Fruit fly (Drosophila melanogaster) whole organism, embryonic: ENCODE data around the gene Bet3.

Experiments used
- Ada2b ChIP-seq: fragments of 200-800 bp; sonication (Bioruptor generic); IDR thresholded peaks from 2 replicates; pipeline ENCODE4 v1.3.6; 2022; ENCODE audit warnings: missing biosample characterization, missing genetic modification characterization
- Adf1 ChIP-seq: fragments of 200-800 bp; sonication (Bioruptor generic); IDR thresholded peaks from 2 replicates; pipeline ENCODE4 v1.3.6; 2022; ENCODE audit warnings: missing biosample characterization, missing genetic modification characterization
- B-H1 ChIP-seq: fragments of 200-800 bp; sonication (Bioruptor generic); IDR thresholded peaks from 3 replicates; pipeline ENCODE4 v1.3.6; 2022; ENCODE audit warnings: missing biosample characterization, missing genetic modification characterization
- Bdp1 ChIP-seq: fragments of 200-800 bp; sonication (Bioruptor generic); optimal IDR thresholded peaks from 3 replicates; lab custom pipeline; 2016; ENCODE audit warnings: missing biosample characterization, missing genetic modification characterization
- CG10267 ChIP-seq: fragments of 200-800 bp; sonication (Bioruptor generic); optimal IDR thresholded peaks from 2 replicates; lab custom pipeline; 2018; ENCODE audit warnings: missing biosample characterization, mild to moderate bottlenecking, missing genetic modification characterization, moderate library complexity
- CG10565 ChIP-seq: fragments of 200-800 bp; sonication (Bioruptor generic); optimal IDR thresholded peaks from 3 replicates; lab custom pipeline; 2016; ENCODE audit warnings: missing biosample characterization, mild to moderate bottlenecking, missing genetic modification characterization
- CG12236 ChIP-seq: fragments of 200-800 bp; sonication (Bioruptor generic); optimal IDR thresholded peaks from 2 replicates; lab custom pipeline; 2016; ENCODE audit warnings: missing biosample characterization, missing genetic modification characterization
- CG1233 ChIP-seq: fragments of 200-800 bp; sonication (Bioruptor generic); optimal IDR thresholded peaks from 4 replicates; lab custom pipeline; 2018; ENCODE audit warnings: missing biosample characterization, mild to moderate bottlenecking, missing genetic modification characterization
- CG1529 ChIP-seq: fragments of 200-800 bp; sonication (Bioruptor generic); optimal IDR thresholded peaks from 3 replicates; lab custom pipeline; 2018; ENCODE audit warnings: missing biosample characterization, missing genetic modification characterization
- CG16815 ChIP-seq: fragments of 200-800 bp; sonication (Bioruptor generic); optimal IDR thresholded peaks from 3 replicates; lab custom pipeline; 2017; ENCODE audit warnings: missing biosample characterization, mild to moderate bottlenecking, missing genetic modification characterization
- CG17186 ChIP-seq: fragments of 200-800 bp; sonication (Bioruptor generic); optimal IDR thresholded peaks from 3 replicates; lab custom pipeline; 2017; ENCODE audit warnings: missing biosample characterization, missing genetic modification reagents, missing genetic modification characterization
- CG30403 ChIP-seq: fragments of 200-800 bp; sonication (Bioruptor generic); optimal IDR thresholded peaks from 3 replicates; lab custom pipeline; 2016; ENCODE audit warnings: missing biosample characterization, missing genetic modification characterization
- CG30431 ChIP-seq: fragments of 200-800 bp; sonication (Bioruptor generic); optimal IDR thresholded peaks from 2 replicates; lab custom pipeline; 2017; ENCODE audit warnings: missing biosample characterization, missing genetic modification characterization
- CG3726 ChIP-seq: fragments of 200-800 bp; sonication (Bioruptor generic); IDR thresholded peaks from 3 replicates; pipeline ENCODE4, ENCODE4 v1.3.6; 2022; ENCODE audit warnings: missing biosample characterization, missing genetic modification characterization
- CG3995 ChIP-seq: fragments of 200-800 bp; sonication (Bioruptor generic); optimal IDR thresholded peaks from 3 replicates; lab custom pipeline; 2016; ENCODE audit warnings: missing biosample characterization, missing genetic modification characterization
- CG5245 ChIP-seq: fragments of 200-800 bp; sonication (Bioruptor generic); optimal IDR thresholded peaks from 3 replicates; lab custom pipeline; 2016; ENCODE audit warnings: missing biosample characterization, missing genetic modification characterization
- CG5953 ChIP-seq: fragments of 200-800 bp; sonication (Bioruptor generic); IDR thresholded peaks from 2 replicates; pipeline ENCODE4 v1.3.6; 2022; ENCODE audit warnings: missing biosample characterization, missing genetic modification characterization
- CG7745 ChIP-seq: fragments of 200-800 bp; sonication (Bioruptor generic); optimal IDR thresholded peaks from 2 replicates; lab custom pipeline; 2018; ENCODE audit warnings: missing biosample characterization, mild to moderate bottlenecking, missing genetic modification characterization, moderate library complexity
- CG7928 ChIP-seq: fragments of 200-800 bp; sonication (Bioruptor generic); optimal IDR thresholded peaks from 2 replicates; lab custom pipeline; 2017; ENCODE audit warnings: missing biosample characterization, mild to moderate bottlenecking, missing genetic modification characterization
- CG8281 ChIP-seq: fragments of 200-800 bp; sonication (Bioruptor generic); optimal IDR thresholded peaks from 2 replicates; lab custom pipeline; 2018; ENCODE audit warnings: missing biosample characterization, mild to moderate bottlenecking, missing genetic modification characterization, moderate library complexity
- CG9817 ChIP-seq: fragments of 200-800 bp; sonication (Bioruptor generic); optimal IDR thresholded peaks from 2 replicates; lab custom pipeline; 2018; ENCODE audit warnings: missing biosample characterization, mild to moderate bottlenecking, missing genetic modification characterization, moderate library complexity
- CTCF ChIP-seq: fragments of 200-800 bp; sonication (Bioruptor generic); optimal IDR thresholded peaks from 2 replicates; lab custom pipeline; 2017; ENCODE audit warnings: missing biosample characterization, mild to moderate bottlenecking, missing genetic modification characterization, moderate library complexity
- Doc2 ChIP-seq: fragments of 200-800 bp; sonication (Bioruptor generic); IDR thresholded peaks from 2 replicates; pipeline ENCODE4 v1.3.6; 2022; ENCODE audit warnings: missing biosample characterization, missing genetic modification characterization
- Eip74EF ChIP-seq, 2 experiments: fragments of 200-800 bp in 1 of 2; fragments of >200 bp in 1 of 2; sonication (Bioruptor generic) in 1 of 2; optimal IDR thresholded peaks; 2 replicates each; lab custom pipeline; 2017 to 2019; ENCODE audit warnings: missing biosample characterization in 2 of 2, missing genetic modification characterization in 2 of 2, mild to moderate bottlenecking in 1 of 2, moderate library complexity in 1 of 2
- Elba2 ChIP-seq: fragments of 200-800 bp; sonication (Bioruptor generic); optimal IDR thresholded peaks from 3 replicates; lab custom pipeline; 2016; ENCODE audit warnings: missing biosample characterization, missing genetic modification characterization
- Hmr ChIP-seq: fragments of 200-800 bp; sonication (Bioruptor generic); optimal IDR thresholded peaks from 3 replicates; lab custom pipeline; 2017; ENCODE audit warnings: mild to moderate bottlenecking, missing biosample characterization, missing genetic modification reagents, missing genetic modification characterization
- Meics ChIP-seq: fragments of 200-800 bp; sonication (Bioruptor generic); optimal IDR thresholded peaks from 2 replicates; lab custom pipeline; 2017; ENCODE audit warnings: missing biosample characterization, mild to moderate bottlenecking, missing genetic modification characterization
- NC2α ChIP-seq: fragments of 200-800 bp; sonication (Bioruptor generic); optimal IDR thresholded peaks from 2 replicates; lab custom pipeline; 2016; ENCODE audit warnings: missing biosample characterization, missing genetic modification characterization
- NC2β ChIP-seq: fragments of 200-800 bp; sonication (Bioruptor generic); optimal IDR thresholded peaks from 2 replicates; lab custom pipeline; 2016; ENCODE audit warnings: missing biosample characterization, missing genetic modification characterization
- Nf-YC ChIP-seq: fragments of 200-800 bp; optimal IDR thresholded peaks from 3 replicates; lab custom pipeline; 2019; ENCODE audit warnings: missing biosample characterization, mild to moderate bottlenecking, missing genetic modification characterization, moderate library complexity
- Sox100B ChIP-seq: fragments of 200-800 bp; sonication (Bioruptor generic); optimal IDR thresholded peaks from 3 replicates; lab custom pipeline; 2018; ENCODE audit warnings: missing biosample characterization, mild to moderate bottlenecking, missing genetic modification characterization
- Stat92E ChIP-seq, 3 experiments: fragments of >200 bp in 2 of 3; fragments of 200-800 bp in 1 of 3; sonication (Bioruptor generic) in 1 of 3; optimal IDR thresholded peaks; 2 replicates each; lab custom pipeline; 2017 to 2019; ENCODE audit warnings: missing biosample characterization in 3 of 3, missing genetic modification characterization in 3 of 3, mild to moderate bottlenecking in 1 of 3, moderate library complexity in 1 of 3
- ap ChIP-seq: fragments of 200-800 bp; sonication (Bioruptor generic); IDR thresholded peaks from 2 replicates; pipeline ENCODE4 v1.3.6; 2022; ENCODE audit warnings: missing biosample characterization, missing genetic modification characterization
- corto ChIP-seq: fragments of 200-800 bp; sonication (Bioruptor generic); optimal IDR thresholded peaks from 2 replicates; lab custom pipeline; 2016; ENCODE audit warnings: missing biosample characterization, mild to moderate bottlenecking, missing genetic modification characterization, moderate library complexity
- dmrt11E ChIP-seq: fragments of 200-800 bp; sonication (Bioruptor generic); optimal IDR thresholded peaks from 3 replicates; lab custom pipeline; 2018; ENCODE audit warnings: missing biosample characterization, mild to moderate bottlenecking, missing genetic modification characterization, moderate library complexity
- dmrt99B ChIP-seq: fragments of 200-800 bp; sonication (Bioruptor generic); optimal IDR thresholded peaks from 2 replicates; lab custom pipeline; 2018; ENCODE audit warnings: missing biosample characterization, mild to moderate bottlenecking, missing genetic modification characterization, moderate library complexity
- emc ChIP-seq: fragments of 200-800 bp; sonication (Bioruptor generic); optimal IDR thresholded peaks from 2 replicates; lab custom pipeline; 2016; ENCODE audit warnings: missing biosample characterization, missing genetic modification characterization
- esg ChIP-seq: fragments of 200-800 bp; sonication (Bioruptor generic); conservative IDR thresholded peaks from 2 replicates; pipeline ENCODE4 v1.3.6; 2022; ENCODE audit warnings: missing biosample characterization, missing genetic modification characterization
- gce ChIP-seq: fragments of 200-800 bp; sonication (Bioruptor generic); IDR thresholded peaks from 3 replicates; pipeline ENCODE4 v1.3.6; 2022; ENCODE audit warnings: missing biosample characterization, missing genetic modification characterization
- gfzf ChIP-seq: fragments of 200-800 bp; sonication (Bioruptor generic); optimal IDR thresholded peaks from 2 replicates; lab custom pipeline; 2016; ENCODE audit warnings: missing biosample characterization, mild to moderate bottlenecking, missing genetic modification characterization, moderate library complexity
- lola ChIP-seq, 3 experiments: fragments of >200 bp in 2 of 3; fragments of 200-800 bp in 1 of 3; sonication (Bioruptor generic) in 1 of 3; optimal IDR thresholded peaks; 2 replicates each; lab custom pipeline; 2017 to 2019; ENCODE audit warnings: missing biosample characterization in 3 of 3, missing genetic modification characterization in 3 of 3, mild to moderate bottlenecking in 1 of 3, moderate library complexity in 1 of 3
- pfk ChIP-seq: fragments of 200-800 bp; sonication (Bioruptor generic); optimal IDR thresholded peaks from 2 replicates; lab custom pipeline; 2018; ENCODE audit warnings: missing biosample characterization, mild to moderate bottlenecking, missing genetic modification characterization, moderate library complexity
- pzg ChIP-seq: fragments of 200-800 bp; sonication (Bioruptor generic); optimal IDR thresholded peaks from 3 replicates; lab custom pipeline; 2018; ENCODE audit warnings: missing biosample characterization, mild to moderate bottlenecking, missing genetic modification characterization, moderate library complexity
- sens-2 ChIP-seq: fragments of 200-800 bp; sonication (Bioruptor generic); IDR thresholded peaks from 2 replicates; pipeline ENCODE4 v1.3.6; 2022; ENCODE audit warnings: missing biosample characterization, missing genetic modification characterization
- trem ChIP-seq: fragments of 200-800 bp; optimal IDR thresholded peaks from 3 replicates; lab custom pipeline; 2019; ENCODE audit warnings: missing biosample characterization, mild to moderate bottlenecking, missing genetic modification characterization, moderate library complexity
- trh ChIP-seq: fragments of 200-800 bp; sonication (Bioruptor generic); optimal IDR thresholded peaks from 2 replicates; lab custom pipeline; 2016; ENCODE audit warnings: missing biosample characterization, missing genetic modification characterization
- tup ChIP-seq: fragments of 200-800 bp; sonication (Bioruptor generic); optimal IDR thresholded peaks from 2 replicates; lab custom pipeline; 2016; ENCODE audit warnings: missing biosample characterization, mild to moderate bottlenecking, missing genetic modification characterization, moderate library complexity
- tx ChIP-seq: fragments of 200-800 bp; sonication (Bioruptor generic); optimal IDR thresholded peaks from 2 replicates; lab custom pipeline; 2016; ENCODE audit warnings: missing biosample characterization, missing genetic modification characterization

Gene Bet3

DNA sequence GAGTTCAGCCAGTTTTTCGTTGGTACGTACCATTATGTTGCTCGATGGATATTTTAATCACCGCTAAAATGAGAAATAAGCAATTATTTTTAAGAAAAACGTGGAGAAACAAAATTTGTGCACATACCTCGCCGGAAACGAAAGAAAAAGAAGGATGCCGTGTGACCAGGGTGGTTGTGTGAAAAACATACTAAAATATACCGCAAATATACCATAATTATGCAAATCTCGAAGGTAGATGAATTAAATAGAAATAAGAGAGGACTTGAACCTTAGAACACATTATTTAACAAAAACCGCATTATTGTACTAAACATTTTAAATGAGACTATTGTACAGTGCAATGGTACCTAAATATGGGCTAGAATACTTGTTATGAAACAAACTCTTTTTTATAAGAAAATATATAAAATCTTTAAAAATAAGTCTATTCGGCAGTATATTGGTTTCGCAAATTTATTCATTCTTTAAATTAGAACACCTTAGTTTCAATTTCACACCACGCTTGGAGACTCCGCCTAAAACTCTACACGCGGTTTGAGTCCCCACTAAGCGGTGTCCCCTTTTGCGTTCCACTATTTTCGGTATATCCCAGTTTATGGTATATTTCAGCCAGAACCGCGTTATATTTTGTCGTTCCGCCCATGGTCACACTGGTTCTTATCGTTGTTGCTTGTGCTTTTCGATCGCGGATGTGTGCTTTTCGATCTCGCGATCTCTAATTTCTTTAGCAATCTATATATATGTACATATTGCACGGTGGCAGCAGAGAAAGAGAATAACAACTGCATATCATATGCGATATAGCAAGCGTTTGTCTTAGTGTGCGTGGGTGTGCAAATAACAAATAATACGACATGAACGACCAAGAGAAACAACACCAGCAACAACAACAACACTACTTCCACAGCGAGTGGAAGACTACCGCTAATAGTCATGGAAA lies 12.1 kb downstream of the Bet3 start, which contains the start of the genes RpS17 and MTF-1 (continued):
- TF ChIP-seq CG5953 (GFP tag; lab: Robert Waterston, UW) (no peak; the same call in 1 of the 2 replicates), B-H1 (peak; percentile 12; the same call in 1 of the 3 replicates), CTCF (peak; percentile 62), CG1529 (GFP tag; lab: Kevin White, UChicago) (peak; percentile 51), Bdp1 (GFP tag; lab: Kevin White, UChicago) (peak; percentile 23), CG3995 (GFP tag; lab: Kevin White, UChicago) (no peak), CG8281 (tag; lab: Kevin White, UChicago) (no peak), Nf-YC (peak; percentile 27), NC2β (peak; percentile 93), CG5245 (GFP tag; lab: Kevin White, UChicago) (no peak), CG12236 (GFP tag; lab: Kevin White, UChicago) (peak; percentile 30), lola (GFP tag; optimal IDR thresholded peaks at IDR 0.05; lab: Kevin White, UChicago) (no peak), NC2α (GFP tag; lab: Kevin White, UChicago) (no peak), Doc2 (no peak), CG30431 (GFP tag; lab: Kevin White, UChicago) (peak; percentile 12), dmrt11E (tag; lab: Kevin White, UChicago) (peak; percentile 44), CG10267 (peak; percentile 45), esg (GFP tag; lab: Robert Waterston, UW) (no peak), corto (GFP tag; lab: Kevin White, UChicago) (no peak), Meics (peak; percentile 73), gce (GFP tag; lab: Robert Waterston, UW) (peak; percentile 51; the same call in 1 of the 3 replicates), CG17186 (no peak), CG16815 (no peak), Hmr (GFP tag; lab: Kevin White, UChicago) (peak; percentile 66), Adf1 (no peak), CG7928 (GFP tag; lab: Kevin White, UChicago) (no peak), Eip74EF (GFP tag; optimal IDR thresholded peaks at IDR 0.05; lab: Kevin White, UChicago) (peak in 1 of 2 experiments; percentile 73), dmrt99B (tag; lab: Kevin White, UChicago) (peak; percentile 19), trh (GFP tag; lab: Kevin White, UChicago) (no peak), pfk (peak; percentile 23), CG3726 (GFP tag; lab: Robert Waterston, UW) (no peak), pzg (GFP tag; lab: Kevin White, UChicago) (peak; percentile 87), CG7745 (tag; lab: Kevin White, UChicago) (no peak), ap (GFP tag; lab: Robert Waterston, UW) (no peak), tx (no peak), CG9817 (tag; lab: Kevin White, UChicago) (no peak), sens-2 (GFP tag; lab: Robert Waterston, UW) (0 out of 2 replicates have a peak, but pooled peaks have one; percentile 27), Elba2 (GFP tag; lab: Kevin White, UChicago) (no peak), gfzf (peak; percentile 94), CG1233 (GFP tag; lab: Kevin White, UChicago) (peak; percentile 31), emc (no peak), tup (GFP tag; lab: Kevin White, UChicago) (no peak), CG30403 (GFP tag; lab: Kevin White, UChicago) (peak; percentile 9), CG10565 (GFP tag; lab: Kevin White, UChicago) (no peak), Ada2b (no peak), Sox100B (GFP tag; lab: Kevin White, UChicago) (peak; percentile 46), Stat92E (GFP tag; optimal IDR thresholded peaks at IDR 0.05; lab: Kevin White, UChicago) (peak in 1 of 3 experiments; percentile 30), trem (tag; lab: Kevin White, UChicago) (peak; percentile 19)
